Worm (Caenorhabditis elegans): Measurements from ENCODE around the gene F44B9.5.

DNA sequence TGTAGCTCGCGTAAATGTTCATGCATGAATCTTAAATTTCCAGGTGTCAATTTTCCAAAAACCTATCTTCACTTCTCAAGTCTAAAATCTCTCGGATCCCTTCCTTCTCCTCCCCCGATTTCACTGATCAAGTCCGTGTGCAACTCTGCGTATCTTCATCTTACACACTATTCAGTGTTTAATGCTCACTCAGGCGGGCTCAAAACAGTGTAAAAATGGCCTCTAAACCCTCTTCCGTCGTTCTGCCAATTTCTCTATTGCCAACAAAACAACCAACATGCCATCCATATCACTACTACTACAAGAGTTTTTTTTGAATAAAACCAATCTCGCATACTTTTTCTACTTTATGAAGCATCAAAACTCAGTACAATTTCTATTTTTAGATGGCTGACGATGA is 5.7 kb upstream of the F44B9.5 start, which contains the start of gene F44B9.2:
- TF ChIP-seq nhr-237 (tag; optimal IDR thresholded peaks at IDR 0.05), result no peak
- no peak for TF ChIP-seq unc-62 (GFP tag; optimal IDR thresholded peaks at IDR 0.05)
- TF ChIP-seq mdl-1 (tag; optimal IDR thresholded peaks at IDR 0.05), result no peak
- TF ChIP-seq egl-27 (tag; optimal IDR thresholded peaks at IDR 0.05), result no peak
- TF ChIP-seq elt-1 (tag; optimal IDR thresholded peaks at IDR 0.05), result no peak
- TF ChIP-seq dmd-4 (tag; optimal IDR thresholded peaks at IDR 0.05), result no peak
- TF ChIP-seq ama-1 (optimal IDR thresholded peaks at IDR 0.05), result no peak
- no peak for TF ChIP-seq elt-3 (tag; optimal IDR thresholded peaks at IDR 0.05)
- TF ChIP-seq nhr-23 (tag; optimal IDR thresholded peaks at IDR 0.05), result no peak
- TF ChIP-seq nhr-11 (tag; optimal IDR thresholded peaks at IDR 0.05), result no peak
